Worm (Caenorhabditis elegans) whole organism, L1 larva: ENCODE results near the gene jmjd-4.
"Not testable (repeated sequence)": the region's sequence is repeated elsewhere in the genome, so short reads cannot be mapped to it uniquely, and the experiment has no call there.

Source experiments
- C04F5.9 ChIP-seq: sonication (generic microtip); optimal IDR thresholded peaks from 2 replicates; lab custom pipeline; 2016; ENCODE audit warnings: missing genetic modification characterization, missing compliant biosample characterization
- F16B12.6 ChIP-seq: fragments of 150-350 bp; optimal IDR thresholded peaks from 2 replicates; lab custom pipeline; 2014; ENCODE audit warnings: missing biosample characterization, missing genetic modification characterization
- aha-1 ChIP-seq: fragments of 150-350 bp; optimal IDR thresholded peaks from 2 replicates; lab custom pipeline; 2014; ENCODE audit warnings: missing biosample characterization, missing genetic modification characterization
- alr-1 ChIP-seq: fragments of 200-800 bp; sonication (Bioruptor generic); optimal IDR thresholded peaks from 2 replicates; lab custom pipeline; 2018; ENCODE audit warnings: borderline replicate concordance, mild to moderate bottlenecking, missing genetic modification characterization, missing compliant biosample characterization
- aly-2 ChIP-seq: fragments of 150-350 bp; optimal IDR thresholded peaks from 2 replicates; lab custom pipeline; 2014; ENCODE audit warnings: missing biosample characterization, missing genetic modification characterization
- blmp-1 ChIP-seq: fragments of 150-350 bp; optimal IDR thresholded peaks from 2 replicates; lab custom pipeline; 2014; ENCODE audit warnings: missing biosample characterization, missing genetic modification characterization
- ceh-63 ChIP-seq: fragments of 200-800 bp; sonication (Bioruptor generic); optimal IDR thresholded peaks from 2 replicates; lab custom pipeline; 2018; ENCODE audit warnings: mild to moderate bottlenecking, missing genetic modification characterization, missing compliant biosample characterization
- ceh-8 ChIP-seq: fragments of 200-800 bp; sonication (Bioruptor generic); optimal IDR thresholded peaks from 2 replicates; lab custom pipeline; 2018; ENCODE audit warnings: mild to moderate bottlenecking, missing genetic modification characterization, moderate library complexity, missing compliant biosample characterization
- ceh-82 ChIP-seq, 3 experiments: fragments of 150-350 bp in 1 of 3; sonication (generic microtip) in 2 of 3; optimal IDR thresholded peaks; 2 replicates each; lab custom pipeline; 2014 to 2017; ENCODE audit warnings: missing biosample characterization in 3 of 3, missing genetic modification characterization in 3 of 3
- ceh-90 ChIP-seq: sonication (generic microtip); optimal IDR thresholded peaks from 2 replicates; lab custom pipeline; 2016; ENCODE audit warnings: missing genetic modification characterization, missing compliant biosample characterization
- dpl-1 ChIP-seq, 3 experiments: fragments of 150-350 bp in 2 of 3; sonication (generic microtip) in 1 of 3; optimal IDR thresholded peaks; 2 replicates each; lab custom pipeline; 2014 to 2017; ENCODE audit warnings: missing biosample characterization in 3 of 3, missing genetic modification characterization in 3 of 3, missing genetic modification reagents in 3 of 3
- dsc-1 ChIP-seq: sonication (generic microtip); optimal IDR thresholded peaks from 2 replicates; lab custom pipeline; 2016; ENCODE audit warnings: mild to moderate bottlenecking, missing genetic modification characterization, missing compliant biosample characterization
- efl-1 ChIP-seq, 4 experiments: fragments of 150-350 bp; optimal IDR thresholded peaks in 3 of 4; peaks in 1 of 4; 1 replicate in 1 of 4; 2 replicates in 3 of 4; lab custom pipeline; 2014; ENCODE audit warnings: missing biosample characterization in 2 of 4, missing genetic modification characterization in 2 of 4, missing genetic modification reagents in 2 of 4
- efl-3 ChIP-seq: fragments of 200-800 bp; sonication (Bioruptor generic); optimal IDR thresholded peaks from 2 replicates; lab custom pipeline; 2018; ENCODE audit warnings: mild to moderate bottlenecking, missing genetic modification characterization, missing compliant biosample characterization
- elt-2 ChIP-seq: sonication (generic microtip); optimal IDR thresholded peaks from 2 replicates; lab custom pipeline; 2016; ENCODE audit warnings: missing genetic modification characterization, mild to moderate bottlenecking, inconsistent platforms, missing compliant biosample characterization, missing genetic modification reagents
- elt-3 ChIP-seq, 6 experiments: fragments of 150-350 bp in 1 of 6; sonication (generic microtip); optimal IDR thresholded peaks; 2 replicates each; lab custom pipeline; 2017 to 2018; ENCODE audit warnings: missing biosample characterization in 6 of 6, missing genetic modification characterization in 6 of 6, inconsistent platforms in 1 of 6
- fkh-8 ChIP-seq: sonication (generic microtip); optimal IDR thresholded peaks from 2 replicates; lab custom pipeline; 2016; ENCODE audit warnings: mild to moderate bottlenecking, missing genetic modification characterization, missing compliant biosample characterization
- hlh-17 ChIP-seq: fragments of 200-800 bp; sonication (Bioruptor generic); optimal IDR thresholded peaks from 2 replicates; lab custom pipeline; 2018; ENCODE audit warnings: missing genetic modification characterization, mild to moderate bottlenecking, missing compliant biosample characterization, moderate library complexity, borderline replicate concordance
- jun-1 ChIP-seq: fragments of 150-350 bp; optimal IDR thresholded peaks from 2 replicates; lab custom pipeline; 2014; ENCODE audit warnings: missing biosample characterization, missing genetic modification reagents, missing genetic modification characterization
- lin-13 ChIP-seq: fragments of 150-350 bp; optimal IDR thresholded peaks from 2 replicates; lab custom pipeline; 2014; ENCODE audit warnings: missing biosample characterization, missing genetic modification reagents, missing genetic modification characterization
- lin-14 ChIP-seq: fragments of 200-800 bp; sonication (Bioruptor generic); optimal IDR thresholded peaks from 2 replicates; lab custom pipeline; 2018; ENCODE audit warnings: mild to moderate bottlenecking, missing genetic modification characterization, moderate library complexity, missing compliant biosample characterization
- lin-15B ChIP-seq: fragments of 150-350 bp; sonication (generic microtip); optimal IDR thresholded peaks from 3 replicates; lab custom pipeline; 2014; ENCODE audit warnings: missing biosample characterization, missing genetic modification characterization
- lin-35 ChIP-seq, 2 experiments: fragments of 150-350 bp; optimal IDR thresholded peaks; 2 replicates each; lab custom pipeline; 2014; ENCODE audit warnings: missing biosample characterization in 2 of 2, missing genetic modification characterization in 2 of 2, missing genetic modification reagents in 2 of 2
- lin-39 ChIP-seq: fragments of 150-350 bp; optimal IDR thresholded peaks from 2 replicates; lab custom pipeline; 2014; ENCODE audit warnings: missing biosample characterization, missing genetic modification reagents, missing genetic modification characterization
- lsy-2 ChIP-seq, 2 experiments: fragments of 150-350 bp; optimal IDR thresholded peaks; 2 replicates each; lab custom pipeline; 2014; ENCODE audit warnings: missing biosample characterization in 2 of 2, missing genetic modification characterization in 2 of 2
- mab-9 ChIP-seq: fragments of 200-800 bp; sonication (Bioruptor generic); IDR thresholded peaks from 2 replicates; pipeline ENCODE4 v1.3.6; 2022; ENCODE audit warnings: missing genetic modification reagents, missing genetic modification characterization, missing compliant biosample characterization
- nhr-20 ChIP-seq: sonication (generic microtip); optimal IDR thresholded peaks from 2 replicates; lab custom pipeline; 2016; ENCODE audit warnings: mild to moderate bottlenecking, missing genetic modification characterization, missing compliant biosample characterization
- nhr-28 ChIP-seq: fragments of 150-350 bp; optimal IDR thresholded peaks from 2 replicates; lab custom pipeline; 2014; ENCODE audit warnings: missing biosample characterization, missing genetic modification characterization
- nhr-47 ChIP-seq: sonication (generic microtip); optimal IDR thresholded peaks from 2 replicates; lab custom pipeline; 2016; ENCODE audit warnings: mild to moderate bottlenecking, missing genetic modification characterization, moderate library complexity, missing compliant biosample characterization
- nhr-76 ChIP-seq: sonication (generic microtip); optimal IDR thresholded peaks from 2 replicates; lab custom pipeline; 2017; ENCODE audit warnings: missing biosample characterization, missing genetic modification characterization
- nhr-84 ChIP-seq: sonication (generic microtip); optimal IDR thresholded peaks from 2 replicates; lab custom pipeline; 2017; ENCODE audit warnings: missing biosample characterization, missing genetic modification characterization
- nhr-85 ChIP-seq: sonication (generic microtip); peaks from one replicate; lab custom pipeline; 2016; ENCODE audit warnings: missing genetic modification characterization, inconsistent platforms, missing compliant biosample characterization
- nhr-90 ChIP-seq: sonication (generic microtip); optimal IDR thresholded peaks from 2 replicates; lab custom pipeline; 2016; ENCODE audit warnings: mild to moderate bottlenecking, missing genetic modification characterization, missing compliant biosample characterization; ENCODE audit not compliant: poor library complexity
- pqm-1 ChIP-seq: sonication (generic microtip); optimal IDR thresholded peaks from 3 replicates; lab custom pipeline; 2017; ENCODE audit warnings: missing biosample characterization, missing genetic modification characterization
- skn-1 ChIP-seq: fragments of 150-350 bp; optimal IDR thresholded peaks from 2 replicates; lab custom pipeline; 2014; ENCODE audit warnings: missing biosample characterization, missing genetic modification characterization
- swsn-7 ChIP-seq: sonication (generic microtip); optimal IDR thresholded peaks from 2 replicates; lab custom pipeline; 2016; ENCODE audit warnings: missing genetic modification characterization, missing compliant biosample characterization
- tbx-2 ChIP-seq: sonication (generic microtip); optimal IDR thresholded peaks from 2 replicates; lab custom pipeline; 2016; ENCODE audit warnings: missing genetic modification characterization, missing compliant biosample characterization
- tlp-1 ChIP-seq: fragments of 150-350 bp; optimal IDR thresholded peaks from 2 replicates; lab custom pipeline; 2014; ENCODE audit warnings: missing biosample characterization, missing genetic modification characterization
- unc-130 ChIP-seq: fragments of 150-350 bp; optimal IDR thresholded peaks from 2 replicates; lab custom pipeline; 2017; ENCODE audit warnings: missing biosample characterization, missing genetic modification characterization, inconsistent platforms
- unc-30 ChIP-seq: sonication (generic microtip); optimal IDR thresholded peaks from 2 replicates; lab custom pipeline; 2017; ENCODE audit warnings: missing biosample characterization, missing genetic modification characterization
- unc-62 ChIP-seq: fragments of 150-350 bp; optimal IDR thresholded peaks from 2 replicates; lab custom pipeline; 2014; ENCODE audit warnings: missing biosample characterization, missing genetic modification reagents, missing genetic modification characterization
- unc-86 ChIP-seq: sonication (generic microtip); optimal IDR thresholded peaks from 2 replicates; lab custom pipeline; 2016; ENCODE audit warnings: missing genetic modification characterization, missing compliant biosample characterization
- unc-98 ChIP-seq: fragments of 200-800 bp; sonication (Bioruptor generic); IDR thresholded peaks from 2 replicates; pipeline ENCODE4 v1.3.6; 2022; ENCODE audit warnings: missing genetic modification characterization, missing compliant biosample characterization
- vab-15 ChIP-seq: sonication (generic microtip); optimal IDR thresholded peaks from 2 replicates; lab custom pipeline; 2017; ENCODE audit warnings: missing genotype, mild to moderate bottlenecking, missing genetic modification characterization, missing compliant biosample characterization
- zag-1 ChIP-seq: fragments of 150-350 bp; optimal IDR thresholded peaks from 2 replicates; lab custom pipeline; 2014; ENCODE audit warnings: missing biosample characterization, missing genetic modification characterization
- ztf-11 ChIP-seq, 2 experiments: sonication (generic microtip); optimal IDR thresholded peaks; 2 replicates each; lab custom pipeline; 2016 to 2017; ENCODE audit warnings: missing genetic modification characterization in 2 of 2, missing biosample characterization in 1 of 2, missing compliant biosample characterization in 1 of 2

Gene jmjd-4

ce11 chrIII:10320788-10321187 lies 13.0 kb downstream of the jmjd-4 start, which contains the start of gene sas-7:
Gene sas-7 (plus strand): TSS chrIII:10321019.
- no peak for TF ChIP-seq aha-1 (tag; lab: Kevin White, UChicago)
- peak; percentile 22 for TF ChIP-seq blmp-1 (tag; lab: Kevin White, UChicago)
- TF ChIP-seq efl-3, result no peak
- no peak for TF ChIP-seq unc-30 (tag; lab: Kevin White, UChicago)
- no peak for TF ChIP-seq swsn-7 (tag; lab: Kevin White, UChicago)
- TF ChIP-seq F16B12.6 (tag; lab: Kevin White, UChicago), result peak; percentile 77
- no peak for TF ChIP-seq nhr-28 (tag; lab: Kevin White, UChicago)
- TF ChIP-seq jun-1 (tag; lab: Kevin White, UChicago), result no peak
- no peak for TF ChIP-seq ceh-90 (tag; lab: Kevin White, UChicago)
- no peak for TF ChIP-seq nhr-20 (tag; lab: Kevin White, UChicago)
- no peak for TF ChIP-seq unc-62 (GFP tag; lab: Kevin White, UChicago)
- TF ChIP-seq C04F5.9 (tag; lab: Kevin White, UChicago), result no peak
- TF ChIP-seq lsy-2 (tag; optimal IDR thresholded peaks at IDR 0.05; lab: Kevin White, UChicago), result peak in 1 of 2 experiments; percentile 1
- peak in 1 of 2 experiments; percentile 69 for TF ChIP-seq efl-1 (optimal IDR thresholded peaks at IDR 0.05; lab: Kevin White, UChicago)
- peak; percentile 78 to 97 for TF ChIP-seq efl-1 (GFP tag; optimal IDR thresholded peaks at IDR 0.05 in 1 of 2; lab: Kevin White, UChicago)
- no peak for TF ChIP-seq skn-1 (tag; lab: Kevin White, UChicago)
- TF ChIP-seq unc-86 (tag; lab: Kevin White, UChicago), result no peak
- peak; percentile 35 to 81 for TF ChIP-seq lin-35 (GFP tag; optimal IDR thresholded peaks at IDR 0.05; lab: Kevin White, UChicago)
- TF ChIP-seq ceh-8, result no peak
- peak; percentile 57 to 75 (median 65) for TF ChIP-seq dpl-1 (GFP tag; optimal IDR thresholded peaks at IDR 0.05; lab: Kevin White, UChicago)
- no peak for TF ChIP-seq alr-1 (tag; lab: Kevin White, UChicago)
- no peak for TF ChIP-seq nhr-76 (tag; lab: Kevin White, UChicago)
- no peak for TF ChIP-seq unc-98

- peak in 1 of 2 experiments; percentile 6 for TF ChIP-seq efl-1 (optimal IDR thresholded peaks at IDR 0.05; lab: Kevin White, UChicago)
- TF ChIP-seq efl-1 (GFP tag; optimal IDR thresholded peaks at IDR 0.05 in 1 of 2; lab: Kevin White, UChicago), result not testable (repeated sequence)
These were observed 13.6 kb downstream of the jmjd-4 start for ce11 chrIII:10320228-10320705.

- no peak for TF ChIP-seq nhr-84 (tag; lab: Kevin White, UChicago)
- TF ChIP-seq tlp-1 (tag; lab: Kevin White, UChicago), result no peak
- TF ChIP-seq hlh-17 (GFP tag; lab: Kevin White, UChicago), result no peak
- no peak for TF ChIP-seq lin-13
- TF ChIP-seq nhr-90 (tag; lab: Kevin White, UChicago), result no peak
- TF ChIP-seq aly-2 (tag; lab: Kevin White, UChicago), result no peak
- peak; percentile 78 for TF ChIP-seq nhr-85 (tag; lab: Kevin White, UChicago)
- peak; percentile 69 for TF ChIP-seq nhr-47
- TF ChIP-seq mab-9, result no peak
- TF ChIP-seq elt-2 (tag; lab: Kevin White, UChicago), result no peak
- TF ChIP-seq unc-62 (GFP tag; lab: Kevin White, UChicago), result no peak
- no peak for TF ChIP-seq vab-15 (tag; lab: Kevin White, UChicago)
- peak; percentile 12 for TF ChIP-seq fkh-8 (tag; lab: Kevin White, UChicago)
- peak; percentile 39 for TF ChIP-seq jun-1 (tag; lab: Kevin White, UChicago)
- peak; percentile 65 for TF ChIP-seq tbx-2 (tag; lab: Kevin White, UChicago)
- peak; percentile 48 for TF ChIP-seq dsc-1 (tag; lab: Kevin White, UChicago)
- TF ChIP-seq alr-1 (tag; lab: Kevin White, UChicago), result no peak
- TF ChIP-seq ztf-11 (tag; optimal IDR thresholded peaks at IDR 0.05; lab: Kevin White, UChicago), result peak in 1 of 2 experiments; percentile 3
- no peak for TF ChIP-seq zag-1
- TF ChIP-seq unc-98, result no peak
- TF ChIP-seq ceh-82 (tag; optimal IDR thresholded peaks at IDR 0.05; lab: Kevin White, UChicago), result peak; percentile 11 to 79 (median 43)
- peak; percentile 74 to 78 for TF ChIP-seq lin-35 (GFP tag; optimal IDR thresholded peaks at IDR 0.05; lab: Kevin White, UChicago)
- no peak for TF ChIP-seq nhr-28 (tag; lab: Kevin White, UChicago)
- peak; percentile 0 for TF ChIP-seq lin-39 (tag; lab: Kevin White, UChicago)
- peak; percentile 72 for TF ChIP-seq lin-14
- peak; percentile 61 for TF ChIP-seq unc-86 (tag; lab: Kevin White, UChicago)
- peak; percentile 63 for TF ChIP-seq lin-15B (tag; lab: Kevin White, UChicago)
- TF ChIP-seq elt-3 (tag; optimal IDR thresholded peaks at IDR 0.05; lab: Kevin White, UChicago), result peak in 1 of 6 experiments; percentile 11
- TF ChIP-seq pqm-1, result no peak
- peak; percentile 47 to 68 (median 64) for TF ChIP-seq dpl-1 (GFP tag; optimal IDR thresholded peaks at IDR 0.05; lab: Kevin White, UChicago)
- TF ChIP-seq ceh-63 (GFP tag; lab: Kevin White, UChicago), result no peak
- no peak for TF ChIP-seq unc-130 (tag; lab: Kevin White, UChicago)
- TF ChIP-seq unc-30 (tag; lab: Kevin White, UChicago), result no peak
These were observed 15.1 kb downstream of the jmjd-4 start, which contains the start of gene unc-69 for ce11 chrIII:10318755-10319154. Gene unc-69 (plus strand): TSS chrIII:10318939.
